Worm (Caenorhabditis elegans) whole organism, L1 larva: Measurements from ENCODE around the gene acr-15.

Experiments used
- C04F5.9 ChIP-seq: sonication (generic microtip); optimal IDR thresholded peaks from 2 replicates; lab custom pipeline; 2016; ENCODE audit warnings: missing genetic modification characterization, missing compliant biosample characterization
- C34B4.2 ChIP-seq: sonication (generic microtip); optimal IDR thresholded peaks from 2 replicates; lab custom pipeline; 2017; ENCODE audit warnings: mild to moderate bottlenecking, missing genetic modification characterization, missing compliant biosample characterization
- aha-1 ChIP-seq: fragments of 150-350 bp; optimal IDR thresholded peaks from 2 replicates; lab custom pipeline; 2014; ENCODE audit warnings: missing biosample characterization, missing genetic modification characterization
- alr-1 ChIP-seq: fragments of 200-800 bp; sonication (Bioruptor generic); optimal IDR thresholded peaks from 2 replicates; lab custom pipeline; 2018; ENCODE audit warnings: borderline replicate concordance, mild to moderate bottlenecking, missing genetic modification characterization, missing compliant biosample characterization
- aly-2 ChIP-seq: fragments of 150-350 bp; optimal IDR thresholded peaks from 2 replicates; lab custom pipeline; 2014; ENCODE audit warnings: missing biosample characterization, missing genetic modification characterization
- blmp-1 ChIP-seq: fragments of 150-350 bp; optimal IDR thresholded peaks from 2 replicates; lab custom pipeline; 2014; ENCODE audit warnings: missing biosample characterization, missing genetic modification characterization
- ceh-63 ChIP-seq: fragments of 200-800 bp; sonication (Bioruptor generic); optimal IDR thresholded peaks from 2 replicates; lab custom pipeline; 2018; ENCODE audit warnings: mild to moderate bottlenecking, missing genetic modification characterization, missing compliant biosample characterization
- ceh-88 ChIP-seq: fragments of 200-800 bp; sonication (Bioruptor generic); IDR thresholded peaks from 2 replicates; pipeline ENCODE4 v1.3.6; 2022; ENCODE audit warnings: missing genetic modification characterization, missing compliant biosample characterization
- ceh-90 ChIP-seq: sonication (generic microtip); optimal IDR thresholded peaks from 2 replicates; lab custom pipeline; 2016; ENCODE audit warnings: missing genetic modification characterization, missing compliant biosample characterization
- ces-1 ChIP-seq: fragments of 150-350 bp; optimal IDR thresholded peaks from 2 replicates; lab custom pipeline; 2014; ENCODE audit warnings: missing biosample characterization, missing genetic modification reagents, missing genetic modification characterization
- dsc-1 ChIP-seq: sonication (generic microtip); optimal IDR thresholded peaks from 2 replicates; lab custom pipeline; 2016; ENCODE audit warnings: mild to moderate bottlenecking, missing genetic modification characterization, missing compliant biosample characterization
- egl-13 ChIP-seq: sonication (generic microtip); optimal IDR thresholded peaks from 2 replicates; lab custom pipeline; 2016; ENCODE audit warnings: missing genotype, missing genetic modification reagents, missing genetic modification characterization, missing compliant biosample characterization
- egl-27 ChIP-seq, 2 experiments: fragments of 150-350 bp in 1 of 2; sonication (generic microtip); optimal IDR thresholded peaks; 3 replicates each; lab custom pipeline; 2017 to 2018; ENCODE audit warnings: missing biosample characterization in 2 of 2, missing genetic modification characterization in 2 of 2, missing genetic modification reagents in 2 of 2
- elt-2 ChIP-seq: sonication (generic microtip); optimal IDR thresholded peaks from 2 replicates; lab custom pipeline; 2016; ENCODE audit warnings: missing genetic modification characterization, mild to moderate bottlenecking, inconsistent platforms, missing compliant biosample characterization, missing genetic modification reagents
- elt-3 ChIP-seq, 6 experiments: fragments of 150-350 bp in 1 of 6; sonication (generic microtip); optimal IDR thresholded peaks; 2 replicates each; lab custom pipeline; 2017 to 2018; ENCODE audit warnings: missing biosample characterization in 6 of 6, missing genetic modification characterization in 6 of 6, inconsistent platforms in 1 of 6
- fkh-10 ChIP-seq: sonication (generic microtip); optimal IDR thresholded peaks from 2 replicates; lab custom pipeline; 2017; ENCODE audit warnings: missing biosample characterization, missing genetic modification reagents, missing genetic modification characterization
- fkh-4 ChIP-seq: sonication (generic microtip); optimal IDR thresholded peaks from 2 replicates; lab custom pipeline; 2016; ENCODE audit warnings: missing compliant biosample characterization, missing genetic modification characterization, borderline replicate concordance
- fos-1 ChIP-seq: fragments of 150-350 bp; optimal IDR thresholded peaks from 2 replicates; lab custom pipeline; 2014; ENCODE audit warnings: missing biosample characterization, missing genetic modification characterization
- hlh-17 ChIP-seq: fragments of 200-800 bp; sonication (Bioruptor generic); optimal IDR thresholded peaks from 2 replicates; lab custom pipeline; 2018; ENCODE audit warnings: missing genetic modification characterization, mild to moderate bottlenecking, missing compliant biosample characterization, moderate library complexity, borderline replicate concordance
- hpl-2 ChIP-seq: fragments of 150-350 bp; optimal IDR thresholded peaks from 2 replicates; lab custom pipeline; 2014; ENCODE audit warnings: missing biosample characterization, missing genetic modification reagents, missing genetic modification characterization
- isw-1 ChIP-seq: fragments of 200-800 bp; sonication (Bioruptor generic); IDR thresholded peaks from 2 replicates; pipeline ENCODE4 v1.3.6; 2022; ENCODE audit warnings: missing genetic modification characterization, missing compliant biosample characterization
- jun-1 ChIP-seq: fragments of 150-350 bp; optimal IDR thresholded peaks from 2 replicates; lab custom pipeline; 2014; ENCODE audit warnings: missing biosample characterization, missing genetic modification reagents, missing genetic modification characterization
- lin-13 ChIP-seq: fragments of 150-350 bp; optimal IDR thresholded peaks from 2 replicates; lab custom pipeline; 2014; ENCODE audit warnings: missing biosample characterization, missing genetic modification reagents, missing genetic modification characterization
- lin-14 ChIP-seq: fragments of 200-800 bp; sonication (Bioruptor generic); optimal IDR thresholded peaks from 2 replicates; lab custom pipeline; 2018; ENCODE audit warnings: mild to moderate bottlenecking, missing genetic modification characterization, moderate library complexity, missing compliant biosample characterization
- lin-15B ChIP-seq: fragments of 150-350 bp; sonication (generic microtip); optimal IDR thresholded peaks from 3 replicates; lab custom pipeline; 2014; ENCODE audit warnings: missing biosample characterization, missing genetic modification characterization
- lin-35 ChIP-seq, 2 experiments: fragments of 150-350 bp; optimal IDR thresholded peaks; 2 replicates each; lab custom pipeline; 2014; ENCODE audit warnings: missing biosample characterization in 2 of 2, missing genetic modification characterization in 2 of 2, missing genetic modification reagents in 2 of 2
- lir-3 ChIP-seq: sonication (generic microtip); optimal IDR thresholded peaks from 2 replicates; lab custom pipeline; 2016; ENCODE audit warnings: mild to moderate bottlenecking, missing genetic modification characterization, moderate library complexity, missing compliant biosample characterization; ENCODE audit not compliant: poor library complexity
- mab-9 ChIP-seq: fragments of 200-800 bp; sonication (Bioruptor generic); IDR thresholded peaks from 2 replicates; pipeline ENCODE4 v1.3.6; 2022; ENCODE audit warnings: missing genetic modification reagents, missing genetic modification characterization, missing compliant biosample characterization
- mdl-1 ChIP-seq, 2 experiments: fragments of 150-350 bp; optimal IDR thresholded peaks; 2 replicates each; lab custom pipeline; 2014 to 2017; ENCODE audit warnings: missing biosample characterization in 2 of 2, missing genetic modification characterization in 2 of 2, inconsistent platforms in 1 of 2
- nhr-19 ChIP-seq: fragments of 200-800 bp; sonication (Bioruptor generic); conservative IDR thresholded peaks from 2 replicates; pipeline ENCODE4 v1.3.6; 2022; ENCODE audit warnings: missing genetic modification characterization, missing compliant biosample characterization
- nhr-20 ChIP-seq: sonication (generic microtip); optimal IDR thresholded peaks from 2 replicates; lab custom pipeline; 2016; ENCODE audit warnings: mild to moderate bottlenecking, missing genetic modification characterization, missing compliant biosample characterization
- nhr-47 ChIP-seq: sonication (generic microtip); optimal IDR thresholded peaks from 2 replicates; lab custom pipeline; 2016; ENCODE audit warnings: mild to moderate bottlenecking, missing genetic modification characterization, moderate library complexity, missing compliant biosample characterization
- nhr-71 ChIP-seq: sonication (generic microtip); optimal IDR thresholded peaks from 2 replicates; lab custom pipeline; 2016; ENCODE audit warnings: mild to moderate bottlenecking, missing genetic modification characterization, moderate library complexity, missing compliant biosample characterization
- nhr-76 ChIP-seq: sonication (generic microtip); optimal IDR thresholded peaks from 2 replicates; lab custom pipeline; 2017; ENCODE audit warnings: missing biosample characterization, missing genetic modification characterization
- nhr-77 ChIP-seq: fragments of 150-350 bp; optimal IDR thresholded peaks from 2 replicates; lab custom pipeline; 2014; ENCODE audit warnings: missing biosample characterization, missing genetic modification characterization
- nhr-85 ChIP-seq: sonication (generic microtip); peaks from one replicate; lab custom pipeline; 2016; ENCODE audit warnings: missing genetic modification characterization, inconsistent platforms, missing compliant biosample characterization
- nhr-90 ChIP-seq: sonication (generic microtip); optimal IDR thresholded peaks from 2 replicates; lab custom pipeline; 2016; ENCODE audit warnings: mild to moderate bottlenecking, missing genetic modification characterization, missing compliant biosample characterization; ENCODE audit not compliant: poor library complexity
- pax-3 ChIP-seq: fragments of 200-800 bp; sonication (Bioruptor generic); optimal IDR thresholded peaks from 2 replicates; lab custom pipeline; 2018; ENCODE audit warnings: mild to moderate bottlenecking, missing genetic modification characterization, moderate library complexity, missing compliant biosample characterization
- pqm-1 ChIP-seq: sonication (generic microtip); optimal IDR thresholded peaks from 3 replicates; lab custom pipeline; 2017; ENCODE audit warnings: missing biosample characterization, missing genetic modification characterization
- rnt-1 ChIP-seq: sonication (generic microtip); optimal IDR thresholded peaks from 2 replicates; lab custom pipeline; 2016; ENCODE audit warnings: mild to moderate bottlenecking, missing genetic modification characterization, moderate library complexity, missing compliant biosample characterization
- snpc-4 ChIP-seq: fragments of 150-350 bp; optimal IDR thresholded peaks from 2 replicates; lab custom pipeline; 2014; ENCODE audit warnings: missing biosample characterization, missing genetic modification characterization
- sup-37 ChIP-seq: fragments of 200-800 bp; sonication (Bioruptor generic); optimal IDR thresholded peaks from 2 replicates; lab custom pipeline; 2018; ENCODE audit warnings: mild to moderate bottlenecking, missing genetic modification characterization, missing compliant biosample characterization
- unc-98 ChIP-seq: fragments of 200-800 bp; sonication (Bioruptor generic); IDR thresholded peaks from 2 replicates; pipeline ENCODE4 v1.3.6; 2022; ENCODE audit warnings: missing genetic modification characterization, missing compliant biosample characterization
- xbp-1 ChIP-seq: sonication (generic microtip); optimal IDR thresholded peaks from 2 replicates; lab custom pipeline; 2016; ENCODE audit warnings: missing genetic modification characterization, missing compliant biosample characterization
- zag-1 ChIP-seq: fragments of 150-350 bp; optimal IDR thresholded peaks from 2 replicates; lab custom pipeline; 2014; ENCODE audit warnings: missing biosample characterization, missing genetic modification characterization
- zip-4 ChIP-seq: fragments of 200-800 bp; sonication (Bioruptor generic); optimal IDR thresholded peaks from 2 replicates; lab custom pipeline; 2018; ENCODE audit warnings: mild to moderate bottlenecking, missing genetic modification characterization, moderate library complexity, missing compliant biosample characterization
- ztf-11 ChIP-seq, 2 experiments: sonication (generic microtip); optimal IDR thresholded peaks; 2 replicates each; lab custom pipeline; 2016 to 2017; ENCODE audit warnings: missing genetic modification characterization in 2 of 2, missing biosample characterization in 1 of 2, missing compliant biosample characterization in 1 of 2

The acr-15 gene

ce11 chrV:8602638-8603037, 50.1 kb downstream of the acr-15 start, which contains the start of gene F41E6.15:
Gene F41E6.15 (minus strand): TSS chrV:8602738.
- TF ChIP-seq blmp-1 (tag; lab: Kevin White, UChicago) (no peak), fos-1 (tag; lab: Kevin White, UChicago) (no peak), egl-13 (tag; lab: Kevin White, UChicago) (no peak), xbp-1 (tag; lab: Kevin White, UChicago) (no peak), elt-3 (tag; optimal IDR thresholded peaks at IDR 0.05; lab: Kevin White, UChicago) (no peak), egl-27 (tag; optimal IDR thresholded peaks at IDR 0.05; lab: Kevin White, UChicago) (no peak), zag-1 (tag; lab: Kevin White, UChicago) (no peak), ces-1 (GFP tag; lab: Kevin White, UChicago) (no peak), pax-3 (tag; lab: Kevin White, UChicago) (no peak), nhr-76 (tag; lab: Kevin White, UChicago) (no peak), lin-15B (tag; lab: Kevin White, UChicago) (no peak), pqm-1 (tag; lab: Kevin White, UChicago) (no peak)

- TF ChIP-seq lir-3 (tag; lab: Kevin White, UChicago) (no peak), zip-4 (no peak), pax-3 (tag; lab: Kevin White, UChicago) (no peak), fkh-4 (tag; lab: Kevin White, UChicago) (no peak), blmp-1 (tag; lab: Kevin White, UChicago) (peak; percentile 23), nhr-77 (tag; lab: Kevin White, UChicago) (no peak), fkh-10 (GFP tag; lab: Kevin White, UChicago) (no peak), mdl-1 (tag; optimal IDR thresholded peaks at IDR 0.05; lab: Kevin White, UChicago) (peak in 1 of 2 experiments; percentile 4), hlh-17 (no peak), rnt-1 (tag; lab: Kevin White, UChicago) (no peak), nhr-20 (tag; lab: Kevin White, UChicago) (no peak), unc-98 (GFP tag; lab: Robert Waterston, UW) (no peak), ceh-90 (tag; lab: Kevin White, UChicago) (no peak), snpc-4 (tag; lab: Kevin White, UChicago) (no peak), alr-1 (no peak), aha-1 (tag; lab: Kevin White, UChicago) (no peak), nhr-47 (tag; lab: Kevin White, UChicago) (no peak), pqm-1 (tag; lab: Kevin White, UChicago) (no peak), sup-37 (GFP tag; lab: Kevin White, UChicago) (no peak), elt-2 (tag; lab: Kevin White, UChicago) (peak; percentile 41), nhr-71 (tag; lab: Kevin White, UChicago) (peak; percentile 2), lin-35 (GFP tag; optimal IDR thresholded peaks at IDR 0.05; lab: Kevin White, UChicago) (peak in 1 of 2 experiments; percentile 26), xbp-1 (tag; lab: Kevin White, UChicago) (no peak), nhr-90 (tag; lab: Kevin White, UChicago) (no peak), ceh-88 (GFP tag; lab: Robert Waterston, UW) (no peak), C34B4.2 (tag; lab: Kevin White, UChicago) (no peak), lin-14 (GFP tag; lab: Kevin White, UChicago) (peak; percentile 8), nhr-85 (peak; percentile 66), C04F5.9 (tag; lab: Kevin White, UChicago) (no peak), aly-2 (tag; lab: Kevin White, UChicago) (no peak), lin-13 (GFP tag; lab: Kevin White, UChicago) (no peak), ceh-63 (GFP tag; lab: Kevin White, UChicago) (no peak), nhr-19 (GFP tag; lab: Robert Waterston, UW) (no peak), jun-1 (no peak), elt-3 (tag; optimal IDR thresholded peaks at IDR 0.05; lab: Kevin White, UChicago) (peak in 3 of 6 experiments; percentile 12 to 91 (median 24)), mab-9 (GFP tag; lab: Robert Waterston, UW) (no peak), ztf-11 (tag; optimal IDR thresholded peaks at IDR 0.05; lab: Kevin White, UChicago) (no peak), dsc-1 (tag; lab: Kevin White, UChicago) (no peak), isw-1 (GFP tag; lab: Robert Waterston, UW) (no peak), hpl-2 (no peak)
Observed at ce11 chrV:8603272-8603671, 50.8 kb downstream of the acr-15 start, which contains the start of gene F41E6.5. Gene F41E6.5 (plus strand): TSS chrV:8603480.
